Worm (Caenorhabditis elegans): ENCODE data around the gene bca-1.

DNA sequence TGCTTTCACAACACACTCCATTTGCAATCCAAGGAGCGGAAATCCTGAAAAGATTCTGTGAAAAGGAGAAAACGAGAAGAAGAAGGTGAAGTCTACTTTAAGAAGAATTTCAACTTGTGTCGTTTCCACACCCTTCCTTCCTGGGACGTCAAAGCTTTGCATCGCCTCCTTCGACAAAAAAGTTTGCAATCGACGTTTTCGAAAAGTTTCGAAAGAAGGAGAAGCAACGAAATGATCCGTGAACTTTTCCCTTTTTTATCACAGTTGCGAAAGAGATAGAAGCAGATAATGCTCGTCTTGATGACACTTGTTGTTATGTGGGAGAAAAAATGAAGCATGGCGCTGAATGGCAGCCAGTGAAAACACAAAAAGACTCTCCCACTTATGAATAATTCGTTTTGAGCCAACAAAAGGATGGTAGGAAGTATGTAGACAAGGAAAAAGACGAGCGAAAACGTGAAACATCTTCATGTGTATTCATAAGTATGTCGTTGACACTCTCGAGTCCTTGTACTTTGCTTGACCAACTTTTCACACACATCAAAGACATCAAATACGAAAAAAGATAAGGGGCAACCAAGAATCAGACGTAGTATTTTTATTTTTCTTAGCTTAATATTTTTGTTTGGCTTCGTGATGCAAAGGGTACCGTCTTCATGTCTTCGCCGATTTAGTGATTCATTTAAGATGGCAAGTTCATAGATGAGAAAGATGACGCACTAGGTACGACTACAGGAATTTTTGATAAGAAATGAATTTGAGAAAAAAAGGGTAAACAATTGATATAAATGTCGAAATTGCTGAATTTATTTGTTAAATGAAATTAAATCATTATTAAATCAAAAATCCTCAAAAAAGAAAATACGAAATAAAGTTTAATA, 44.5 kb upstream of the bca-1 start:
- TF ChIP-seq hlh-13 (GFP tag; optimal IDR thresholded peaks at IDR 0.05) (no peak), unc-42 (tag; optimal IDR thresholded peaks at IDR 0.05) (no peak), ceh-22 (tag; optimal IDR thresholded peaks at IDR 0.05) (no peak), eyg-1 (tag; optimal IDR thresholded peaks at IDR 0.05) (no peak), pqm-1 (tag; optimal IDR thresholded peaks at IDR 0.05) (no peak), madf-2 (tag; optimal IDR thresholded peaks at IDR 0.05) (no peak), fkh-10 (GFP tag; optimal IDR thresholded peaks at IDR 0.05) (no peak), zip-5 (tag; optimal IDR thresholded peaks at IDR 0.05) (no peak), fkh-6 (tag; optimal IDR thresholded peaks at IDR 0.05) (no peak), elt-2 (tag; optimal IDR thresholded peaks at IDR 0.05) (no peak), pha-2 (tag; optimal IDR thresholded peaks at IDR 0.05) (no peak)

All from whole organism, late embryonic.